Worm (Caenorhabditis elegans) whole organism, midembryonic: ENCODE results near the gene Y39B6A.5.

ENCODE experiments used
- T22C8.4 ChIP-seq: fragments of 200-800 bp; sonication (Bioruptor generic); IDR thresholded peaks from 2 replicates; pipeline ENCODE4 v1.3.6; 2022; ENCODE audit warnings: missing genetic modification characterization, missing compliant biosample characterization
- cog-1 ChIP-seq: sonication (generic microtip); optimal IDR thresholded peaks from 2 replicates; lab custom pipeline; 2016; ENCODE audit warnings: missing genetic modification characterization, missing compliant biosample characterization
- flt-1 ChIP-seq: fragments of 200-800 bp; sonication (Bioruptor generic); IDR thresholded peaks from 2 replicates; pipeline ENCODE4 v1.3.6; 2022; ENCODE audit warnings: missing genetic modification characterization, missing compliant biosample characterization
- klf-2 ChIP-seq: fragments of 200-800 bp; sonication (Bioruptor generic); conservative IDR thresholded peaks from 2 replicates; pipeline ENCODE4 v1.3.6; 2022; ENCODE audit warnings: missing genetic modification reagents, missing genetic modification characterization, missing compliant biosample characterization
- med-1 ChIP-seq: sonication (generic microtip); optimal IDR thresholded peaks from 2 replicates; lab custom pipeline; 2017; ENCODE audit warnings: missing genetic modification characterization, mild to moderate bottlenecking, missing compliant biosample characterization, antibody characterized with exemption, missing genetic modification reagents; ENCODE audit not compliant: insufficient read depth
- ref-1 ChIP-seq: fragments of 200-800 bp; sonication (Bioruptor generic); conservative IDR thresholded peaks from 2 replicates; pipeline ENCODE4 v1.3.6; 2022; ENCODE audit warnings: missing genetic modification reagents, missing genetic modification characterization, missing compliant biosample characterization
- tab-1 ChIP-seq: fragments of 200-800 bp; sonication (Bioruptor generic); IDR thresholded peaks from 2 replicates; pipeline ENCODE4 v1.3.6; 2022; ENCODE audit warnings: missing genetic modification characterization, missing compliant biosample characterization
- ztf-23 ChIP-seq: fragments of 200-800 bp; sonication (Bioruptor generic); IDR thresholded peaks from 2 replicates; pipeline ENCODE4 v1.3.6; 2022; ENCODE audit warnings: missing genetic modification reagents, missing genetic modification characterization, missing compliant biosample characterization
- ztf-29 ChIP-seq: fragments of 200-800 bp; sonication (Bioruptor generic); IDR thresholded peaks from 2 replicates; pipeline ENCODE4 v1.3.6; 2022; ENCODE audit warnings: missing genetic modification reagents, missing genetic modification characterization, missing compliant biosample characterization

Gene Y39B6A.5

DNA sequence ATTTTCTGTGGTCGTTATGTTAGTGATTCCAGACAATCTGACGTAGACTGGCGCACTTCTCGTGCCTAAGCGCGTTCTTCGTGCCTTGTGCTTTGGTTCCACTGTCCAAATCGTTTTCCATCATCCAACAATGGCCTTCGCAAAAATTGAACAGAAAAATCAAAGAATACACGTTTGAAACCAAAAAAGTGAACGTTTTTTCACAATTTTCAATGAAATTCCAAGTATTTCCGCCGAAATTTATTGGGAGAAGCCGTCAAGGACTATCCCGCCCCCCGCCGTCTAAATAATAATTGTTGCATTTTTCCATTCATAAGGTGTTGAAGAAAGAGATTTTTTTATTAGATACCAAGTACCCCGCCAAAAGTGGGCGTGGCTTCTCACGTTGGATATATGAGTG is 18.2 kb downstream of the Y39B6A.5 start, which contains the start of gene cpg-23:
TSS of gene cpg-23 (plus strand) at position 301 of the 400 bp plus-strand sequence.
- TF ChIP-seq ref-1 (GFP tag; lab: Robert Waterston, UW) (no peak), med-1 (no peak), tab-1 (no peak), flt-1 (no peak), T22C8.4 (GFP tag; lab: Robert Waterston, UW) (no peak), ztf-29 (no peak), cog-1 (tag; lab: Kevin White, UChicago) (no peak), ztf-23 (no peak), klf-2 (GFP tag; lab: Robert Waterston, UW) (no peak)

DNA sequence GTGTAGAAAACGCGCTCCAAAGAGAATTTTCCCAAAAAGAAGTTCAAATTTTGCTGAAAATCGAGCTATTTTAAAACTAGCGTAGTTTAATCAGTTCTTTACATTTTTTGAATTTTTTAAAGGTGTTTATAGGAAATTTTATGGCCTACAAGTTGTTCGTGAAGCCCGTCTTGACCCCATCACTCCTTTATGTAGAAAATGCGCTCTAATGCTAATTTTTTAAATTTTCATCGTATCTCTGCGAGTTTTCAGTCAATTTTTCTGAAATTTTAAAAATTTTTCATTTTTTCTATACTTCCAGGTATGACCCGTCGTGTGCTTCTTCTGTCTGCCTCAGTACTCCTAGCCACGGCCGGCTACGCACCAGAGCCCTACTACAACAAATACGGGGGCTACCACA is 22.5 kb downstream of the Y39B6A.5 start, which contains the start of gene Y39B6A.9:
TSS of gene Y39B6A.9 (plus strand) at position 301 of the 400 bp plus-strand sequence.
- no peak for TF ChIP-seq tab-1
- TF ChIP-seq cog-1 (tag; lab: Kevin White, UChicago), result no peak
- TF ChIP-seq ztf-23, result no peak
- no peak for TF ChIP-seq T22C8.4 (GFP tag; lab: Robert Waterston, UW)
- no peak for TF ChIP-seq med-1
- no peak for TF ChIP-seq klf-2 (GFP tag; lab: Robert Waterston, UW)
- no peak for TF ChIP-seq flt-1
- no peak for TF ChIP-seq ref-1 (GFP tag; lab: Robert Waterston, UW)

DNA sequence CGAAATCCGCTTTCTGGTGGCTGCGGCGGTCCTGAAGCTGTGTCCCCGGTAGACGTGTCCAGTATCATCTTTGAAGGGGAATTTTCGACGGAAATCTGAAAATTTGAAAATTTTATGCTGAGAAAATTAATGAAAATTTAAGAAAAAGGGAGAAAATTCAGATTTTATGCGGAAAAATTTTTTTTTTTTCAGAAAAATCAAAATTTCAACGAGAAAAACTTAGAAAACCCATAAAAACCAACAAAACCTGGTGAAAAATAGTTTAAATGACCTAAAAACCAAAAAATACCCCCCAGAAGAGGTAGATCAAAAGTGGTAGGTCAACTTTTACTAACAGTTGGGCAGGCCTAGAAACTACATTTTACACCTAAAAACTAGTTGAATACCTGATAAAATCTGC is 25.2 kb downstream of the Y39B6A.5 start, which contains the start of gene Y39B6A.10:
TSS of gene Y39B6A.10 (minus strand) at position 101 of the 400 bp plus-strand sequence.
- TF ChIP-seq ref-1 (GFP tag; lab: Robert Waterston, UW), result no peak
- TF ChIP-seq med-1, result no peak
- no peak for TF ChIP-seq cog-1 (tag; lab: Kevin White, UChicago)
- TF ChIP-seq tab-1, result no peak
- no peak for TF ChIP-seq ztf-23
- no peak for TF ChIP-seq T22C8.4 (GFP tag; lab: Robert Waterston, UW)
- no peak for TF ChIP-seq ztf-29
- no peak for TF ChIP-seq klf-2 (GFP tag; lab: Robert Waterston, UW)
- no peak for TF ChIP-seq flt-1

DNA sequence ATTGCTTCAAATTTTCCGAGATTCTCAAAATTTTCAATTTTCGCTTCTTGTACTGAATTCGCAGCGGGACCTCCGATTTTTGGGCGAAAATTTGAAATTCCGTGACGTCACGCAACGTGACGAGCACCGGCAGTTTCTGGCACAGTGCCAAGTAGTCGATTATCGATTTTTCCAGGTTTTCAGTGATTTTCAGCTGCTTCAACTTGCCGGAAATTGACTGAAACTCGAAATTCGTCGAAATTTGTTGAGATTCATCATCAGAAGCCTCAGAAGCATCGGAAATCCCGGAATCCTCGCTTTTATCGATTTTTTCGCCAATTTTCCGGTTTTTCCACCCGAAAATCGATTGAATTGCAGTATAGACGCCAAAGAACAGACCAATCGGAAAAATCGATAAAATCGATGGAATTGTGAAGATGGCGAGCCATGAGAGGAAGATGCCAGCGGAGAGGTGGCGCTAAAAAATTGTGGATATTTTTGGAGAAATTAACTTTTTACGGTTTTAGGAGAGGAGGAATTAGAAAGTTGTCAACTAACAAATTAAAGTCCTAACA is 26.8 kb downstream of the Y39B6A.5 start:
- no peak for TF ChIP-seq klf-2 (GFP tag; lab: Robert Waterston, UW)
- TF ChIP-seq T22C8.4 (GFP tag; lab: Robert Waterston, UW), result peak; percentile 70

DNA sequence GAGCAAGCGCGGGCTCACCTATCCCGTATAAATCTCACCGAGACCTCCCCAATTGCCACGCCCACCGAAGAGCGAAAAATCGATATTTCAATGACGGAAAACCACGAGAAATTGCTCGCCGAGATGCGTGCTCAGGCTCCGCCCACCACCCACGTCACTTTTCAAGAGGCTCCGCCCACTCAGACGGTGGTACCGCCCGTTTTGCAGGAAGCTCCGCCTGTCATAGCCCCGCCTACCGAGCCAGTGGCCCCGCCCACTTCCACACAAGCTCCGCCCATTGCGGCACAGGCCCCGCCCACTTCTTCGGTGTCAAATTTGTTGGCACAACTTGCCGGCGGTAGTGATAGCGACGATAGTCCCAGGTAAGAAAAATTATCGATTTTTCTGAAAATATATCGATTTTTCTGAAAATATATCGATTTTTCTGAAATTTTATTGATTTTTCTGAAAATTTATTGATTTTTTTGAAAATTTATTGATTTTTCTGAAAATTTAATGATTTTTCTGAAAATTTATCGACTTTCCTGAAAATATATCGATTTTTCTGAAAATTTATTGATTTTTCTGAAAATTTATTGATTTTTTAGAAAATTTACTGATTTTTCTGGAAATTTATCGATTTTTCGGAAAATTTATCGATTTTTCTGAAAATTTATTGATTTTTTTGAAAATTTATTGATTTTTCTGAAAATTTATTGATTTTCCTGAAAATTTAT is 29.0 kb downstream of the Y39B6A.5 start:
- TF ChIP-seq ref-1 (GFP tag; lab: Robert Waterston, UW) (no peak), flt-1 (no peak), T22C8.4 (GFP tag; lab: Robert Waterston, UW) (peak; percentile 67; the same call in 1 of the 2 replicates)

DNA sequence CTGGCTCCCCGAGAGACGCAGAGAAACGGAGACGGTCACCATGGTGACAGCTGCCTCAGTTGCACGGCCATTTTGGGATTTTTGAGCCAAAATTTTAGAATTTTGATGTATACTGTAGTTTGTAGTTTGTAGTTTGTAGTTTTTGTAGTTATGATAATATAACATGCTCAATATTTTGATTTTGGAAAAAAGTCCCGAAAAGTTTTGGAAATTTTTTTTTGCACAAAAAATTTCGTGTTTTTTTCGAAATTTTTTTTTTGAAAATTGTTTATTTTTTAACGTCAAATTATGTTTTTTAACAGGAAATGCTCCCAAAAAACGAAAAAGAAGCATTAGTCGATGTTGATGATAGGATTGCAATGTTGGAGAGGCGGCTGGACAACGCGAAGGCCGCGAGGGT is 31.5 kb downstream of the Y39B6A.5 start, which contains the start of gene dyf-17:
TSS of gene dyf-17 (plus strand) at position 301 of the 400 bp plus-strand sequence.
- TF ChIP-seq ref-1 (GFP tag; lab: Robert Waterston, UW) (no peak), ztf-29 (no peak), T22C8.4 (GFP tag; lab: Robert Waterston, UW) (no peak)

DNA sequence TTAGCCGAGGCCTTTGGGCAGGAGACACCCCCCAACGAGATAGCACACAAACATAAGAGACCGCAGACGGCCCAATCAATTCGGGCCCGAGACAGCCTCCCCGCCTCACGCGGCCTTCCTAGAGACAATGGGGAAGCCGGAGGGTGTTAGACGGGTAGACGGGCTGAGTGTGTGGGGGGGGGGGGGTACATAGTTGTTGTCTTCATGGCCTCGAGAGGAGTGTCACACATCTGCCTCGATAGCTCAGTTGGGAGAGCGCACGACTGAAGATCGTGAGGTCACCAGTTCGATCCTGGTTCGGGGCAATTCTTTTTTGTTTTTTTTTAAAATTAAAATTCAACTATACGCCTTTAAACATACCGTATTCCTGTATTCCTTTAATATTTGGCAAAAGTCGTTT is 32.9 kb downstream of the Y39B6A.5 start:
- peak; percentile 85 for TF ChIP-seq ref-1 (GFP tag; lab: Robert Waterston, UW)
- peak; percentile 94 for TF ChIP-seq tab-1
- TF ChIP-seq ztf-29, result peak; percentile 91
- peak; percentile 90 for TF ChIP-seq klf-2 (GFP tag; lab: Robert Waterston, UW)
- peak; percentile 96 for TF ChIP-seq flt-1
- peak; percentile 93 for TF ChIP-seq ztf-23
- peak; percentile 94 for TF ChIP-seq T22C8.4 (GFP tag; lab: Robert Waterston, UW)
- TF ChIP-seq med-1, result peak; percentile 42
- peak; percentile 49 for TF ChIP-seq cog-1 (tag; lab: Kevin White, UChicago)

DNA sequence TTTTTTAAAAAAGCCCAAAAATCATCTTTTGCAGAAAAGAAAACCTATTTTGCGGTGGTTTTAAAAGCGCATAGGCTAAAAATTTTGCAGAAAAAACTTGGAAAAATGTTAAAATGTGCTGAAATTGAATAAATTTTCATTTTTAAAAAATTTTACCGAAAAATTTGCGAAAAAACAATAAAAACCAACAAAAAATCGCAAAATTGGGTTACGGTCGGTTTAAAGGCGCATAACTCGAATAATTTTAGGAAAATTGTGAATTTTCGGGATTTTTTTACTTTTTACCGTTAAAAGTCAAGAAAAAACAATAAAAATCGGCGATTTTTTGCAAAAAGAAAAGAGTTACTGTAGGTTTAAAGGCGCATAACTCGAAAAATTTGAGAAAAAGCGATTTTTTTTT is 33.4 kb downstream of the Y39B6A.5 start:
- no peak for TF ChIP-seq med-1

DNA sequence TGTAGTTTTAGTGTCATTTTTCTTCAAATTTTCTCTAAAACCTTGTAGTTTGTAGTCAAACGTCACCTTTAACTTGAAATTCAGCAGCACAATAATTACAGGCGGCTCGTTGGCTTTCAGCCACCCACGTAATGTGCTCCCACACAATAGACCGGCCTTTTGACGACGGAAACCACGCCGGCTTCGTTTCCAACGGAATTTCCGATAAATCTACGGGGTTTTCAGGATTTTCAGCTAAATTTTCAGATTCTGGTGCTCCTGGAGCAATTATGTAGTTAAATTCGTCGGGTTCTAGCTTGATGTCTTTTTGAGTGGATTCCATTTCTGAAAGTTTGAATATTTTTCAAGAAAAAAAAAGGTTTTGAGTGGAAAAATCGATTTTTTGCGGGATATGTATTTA is 34.1 kb downstream of the Y39B6A.5 start, which contains the start of gene bed-1:
TSS of gene bed-1 (minus strand) at position 337 of the 400 bp plus-strand sequence.
- TF ChIP-seq cog-1 (tag; lab: Kevin White, UChicago), result no peak
- TF ChIP-seq ztf-23, result no peak
- no peak for TF ChIP-seq ref-1 (GFP tag; lab: Robert Waterston, UW)
- TF ChIP-seq T22C8.4 (GFP tag; lab: Robert Waterston, UW), result no peak
- TF ChIP-seq ztf-29, result no peak

DNA sequence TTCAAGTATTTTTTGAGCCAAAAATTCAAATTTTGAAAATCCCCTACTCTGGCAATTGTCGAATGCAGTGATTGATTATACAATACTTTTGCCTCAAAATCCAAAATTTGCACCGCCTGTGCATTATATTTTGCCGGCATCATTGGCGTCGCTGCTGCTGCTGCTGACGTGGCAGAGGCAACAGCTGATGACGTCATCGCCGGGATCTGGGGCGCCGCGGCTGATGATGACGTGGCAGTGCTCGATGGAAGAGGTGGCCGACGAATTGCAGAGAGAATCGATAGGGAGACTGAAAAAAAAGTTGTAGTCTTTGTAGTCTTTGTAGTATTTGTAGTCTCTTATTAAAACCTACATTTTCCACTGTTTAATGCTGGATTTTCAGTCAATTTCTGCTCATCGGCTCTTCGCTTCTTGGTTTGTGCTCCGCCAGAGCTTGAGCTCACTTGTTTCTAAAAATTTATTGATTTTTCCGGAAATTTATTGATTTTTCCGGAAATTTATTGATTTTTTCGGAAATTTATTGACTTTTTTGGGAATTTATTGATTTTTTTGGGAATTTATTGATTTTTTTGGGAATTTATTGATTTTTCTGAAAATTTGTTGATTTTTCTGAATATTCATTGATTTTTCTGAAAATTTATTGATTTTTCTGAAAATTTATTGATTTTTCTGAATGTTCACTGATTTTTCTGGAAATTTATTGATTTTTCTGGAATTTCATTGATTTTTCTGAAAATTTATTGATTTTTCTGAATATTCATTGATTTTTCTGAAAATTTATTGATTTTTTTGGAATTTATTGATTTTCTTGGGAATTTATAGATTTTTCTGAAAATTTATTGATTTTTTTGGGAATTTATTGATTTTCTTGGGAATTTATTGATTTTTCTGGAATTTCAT is 37.7 kb downstream of the Y39B6A.5 start:
- TF ChIP-seq ztf-29, result no peak
- TF ChIP-seq klf-2 (GFP tag; lab: Robert Waterston, UW), result no peak
- no peak for TF ChIP-seq ref-1 (GFP tag; lab: Robert Waterston, UW)
- TF ChIP-seq T22C8.4 (GFP tag; lab: Robert Waterston, UW), result peak; percentile 84
- TF ChIP-seq flt-1, result 0 out of 2 replicates have a peak, but pooled peaks have one; percentile 12
- TF ChIP-seq ztf-23, result no peak
- TF ChIP-seq tab-1, result no peak
- no peak for TF ChIP-seq med-1
- no peak for TF ChIP-seq cog-1 (tag; lab: Kevin White, UChicago)
